Fruit fly (Drosophila melanogaster) whole organism, prepupa: Measurements from ENCODE around the gene drn.
A peak's percentile ranks its signal among the peaks of the same experiment; 100 is the strongest.

Experiments
- Blimp-1 ChIP-seq: fragments of 200-800 bp; sonication (Bioruptor generic); optimal IDR thresholded peaks from 3 replicates; lab custom pipeline; 2017; ENCODE audit warnings: missing biosample characterization, missing genetic modification characterization, mild to moderate bottlenecking, moderate library complexity, missing genetic modification reagents
- CG10631 ChIP-seq: fragments of 200-800 bp; sonication (Bioruptor generic); optimal IDR thresholded peaks from 2 replicates; lab custom pipeline; 2016; ENCODE audit warnings: missing biosample characterization, missing genetic modification characterization
- CG10669 ChIP-seq: fragments of 200-800 bp; sonication (Bioruptor generic); optimal IDR thresholded peaks from 3 replicates; lab custom pipeline; 2018; ENCODE audit warnings: missing biosample characterization, mild to moderate bottlenecking, missing genetic modification characterization, moderate library complexity
- CG11294 ChIP-seq: fragments of 200-800 bp; sonication (Bioruptor generic); IDR thresholded peaks from 2 replicates; pipeline ENCODE4 v1.3.6; 2022; ENCODE audit warnings: missing biosample characterization, missing genetic modification characterization
- CG11762 ChIP-seq: fragments of 200-800 bp; sonication (Bioruptor generic); optimal IDR thresholded peaks from 3 replicates; lab custom pipeline; 2016; ENCODE audit warnings: missing biosample characterization, missing genetic modification characterization; ENCODE audit not compliant: insufficient read depth
- CG11902 ChIP-seq: fragments of 200-800 bp; sonication (Bioruptor generic); optimal IDR thresholded peaks from 3 replicates; lab custom pipeline; 2016; ENCODE audit warnings: missing biosample characterization, missing genetic modification characterization
- CG15336 ChIP-seq: fragments of 200-800 bp; sonication (Bioruptor generic); IDR thresholded peaks from 2 replicates; pipeline ENCODE4 v1.3.6; 2022; ENCODE audit warnings: missing biosample characterization, missing genetic modification characterization
- CG1621 ChIP-seq: fragments of 200-800 bp; sonication (Bioruptor generic); optimal IDR thresholded peaks from 3 replicates; lab custom pipeline; 2018; ENCODE audit warnings: missing biosample characterization, mild to moderate bottlenecking, missing genetic modification characterization
- CG3032 ChIP-seq: fragments of 200-800 bp; optimal IDR thresholded peaks from 2 replicates; lab custom pipeline; 2019; ENCODE audit warnings: missing biosample characterization, mild to moderate bottlenecking, missing genetic modification characterization, moderate library complexity
- CG31627 ChIP-seq: fragments of 200-800 bp; sonication (Bioruptor generic); optimal IDR thresholded peaks from 3 replicates; lab custom pipeline; 2016; ENCODE audit warnings: missing biosample characterization, missing genetic modification characterization
- CG34406 ChIP-seq: fragments of 200-800 bp; sonication (Bioruptor generic); optimal IDR thresholded peaks from 3 replicates; lab custom pipeline; 2016; ENCODE audit warnings: missing biosample characterization, missing genetic modification characterization
- CG3919 ChIP-seq: fragments of 200-800 bp; sonication (Bioruptor generic); optimal IDR thresholded peaks from 3 replicates; lab custom pipeline; 2016; ENCODE audit warnings: missing biosample characterization, missing genetic modification characterization
- CG4318 ChIP-seq: fragments of 200-800 bp; sonication (Bioruptor generic); optimal IDR thresholded peaks from 3 replicates; lab custom pipeline; 2017; ENCODE audit warnings: missing biosample characterization, mild to moderate bottlenecking, missing genetic modification characterization
- CG6163 ChIP-seq: fragments of 200-800 bp; sonication (Bioruptor generic); IDR thresholded peaks from 3 replicates; pipeline ENCODE4 v1.3.6; 2022; ENCODE audit warnings: missing biosample characterization, missing genetic modification characterization
- CG6792 ChIP-seq: fragments of 200-800 bp; sonication (Bioruptor generic); optimal IDR thresholded peaks from 3 replicates; lab custom pipeline; 2016; ENCODE audit warnings: missing biosample characterization, missing genetic modification characterization
- CG6808 ChIP-seq: fragments of 200-800 bp; sonication (Bioruptor generic); optimal IDR thresholded peaks from 3 replicates; lab custom pipeline; 2017; ENCODE audit warnings: missing biosample characterization, missing genetic modification characterization, mild to moderate bottlenecking, moderate library complexity, missing genetic modification reagents
- CG6854 ChIP-seq: fragments of 200-800 bp; sonication (Bioruptor generic); optimal IDR thresholded peaks from 2 replicates; lab custom pipeline; 2017; ENCODE audit warnings: missing biosample characterization, mild to moderate bottlenecking, missing genetic modification characterization
- CG7368 ChIP-seq: fragments of 200-800 bp; sonication (Bioruptor generic); optimal IDR thresholded peaks from 3 replicates; lab custom pipeline; 2016; ENCODE audit warnings: missing biosample characterization, missing genetic modification characterization
- CG8119 ChIP-seq: fragments of 200-800 bp; sonication (Bioruptor generic); IDR thresholded peaks from 3 replicates; pipeline ENCODE4 v1.3.6; 2022; ENCODE audit warnings: missing biosample characterization, missing genetic modification characterization
- CG8319 ChIP-seq: fragments of 200-800 bp; sonication (Bioruptor generic); optimal IDR thresholded peaks from 3 replicates; lab custom pipeline; 2016; ENCODE audit warnings: missing biosample characterization, missing genetic modification characterization
- CG8632 ChIP-seq: fragments of 200-800 bp; sonication (Bioruptor generic); optimal IDR thresholded peaks from 3 replicates; lab custom pipeline; 2016; ENCODE audit warnings: missing biosample characterization, missing genetic modification characterization
- Eip75B ChIP-seq: fragments of 200-800 bp; sonication (Bioruptor generic); optimal IDR thresholded peaks from 3 replicates; lab custom pipeline; 2016; ENCODE audit warnings: missing biosample characterization, missing genetic modification characterization
- Eip93F ChIP-seq: fragments of 200-800 bp; sonication (Bioruptor generic); optimal IDR thresholded peaks from 2 replicates; lab custom pipeline; 2016; ENCODE audit warnings: missing biosample characterization, mild to moderate bottlenecking, missing genetic modification characterization
- Ets21C ChIP-seq: fragments of 200-800 bp; sonication (Bioruptor generic); optimal IDR thresholded peaks from 3 replicates; lab custom pipeline; 2016; ENCODE audit warnings: missing biosample characterization, missing genetic modification characterization
- Ets96B ChIP-seq: fragments of 200-800 bp; optimal IDR thresholded peaks from 2 replicates; lab custom pipeline; 2019; ENCODE audit warnings: missing biosample characterization, mild to moderate bottlenecking, missing genetic modification characterization, moderate library complexity
- Gug ChIP-seq: fragments of 200-800 bp; sonication (Bioruptor generic); IDR thresholded peaks from 2 replicates; pipeline ENCODE4 v1.3.6; 2022; ENCODE audit warnings: missing biosample characterization, missing genetic modification characterization
- Hr39 ChIP-seq: fragments of 200-800 bp; sonication (Bioruptor generic); optimal IDR thresholded peaks from 2 replicates; lab custom pipeline; 2016; ENCODE audit warnings: missing biosample characterization, missing genetic modification characterization
- Hr4 ChIP-seq: fragments of 200-800 bp; sonication (Bioruptor generic); optimal IDR thresholded peaks from 3 replicates; lab custom pipeline; 2016; ENCODE audit warnings: missing biosample characterization, missing genetic modification characterization
- Met ChIP-seq: fragments of 200-800 bp; sonication (Bioruptor generic); optimal IDR thresholded peaks from 3 replicates; lab custom pipeline; 2016; ENCODE audit warnings: missing biosample characterization, missing genetic modification characterization
- OdsH ChIP-seq: fragments of 200-800 bp; sonication (Bioruptor generic); optimal IDR thresholded peaks from 3 replicates; lab custom pipeline; 2016; ENCODE audit warnings: missing biosample characterization, missing genetic modification characterization
- Smox ChIP-seq: fragments of 200-800 bp; sonication (Bioruptor generic); optimal IDR thresholded peaks from 3 replicates; lab custom pipeline; 2016; ENCODE audit warnings: missing biosample characterization, missing genetic modification characterization
- Sox102F ChIP-seq: fragments of 200-800 bp; sonication (Bioruptor generic); optimal IDR thresholded peaks from 2 replicates; lab custom pipeline; 2016; ENCODE audit warnings: missing biosample characterization, mild to moderate bottlenecking, missing genetic modification characterization
- cyc ChIP-seq: fragments of 200-800 bp; sonication (Bioruptor generic); optimal IDR thresholded peaks from 3 replicates; lab custom pipeline; 2016; ENCODE audit warnings: missing biosample characterization, missing genetic modification characterization
- dsx ChIP-seq: fragments of 200-800 bp; optimal IDR thresholded peaks from 3 replicates; lab custom pipeline; 2019; ENCODE audit warnings: missing biosample characterization, mild to moderate bottlenecking, missing genetic modification characterization, moderate library complexity; ENCODE audit not compliant: poor library complexity, severe bottlenecking
- fd59A ChIP-seq: fragments of 200-800 bp; sonication (Bioruptor generic); optimal IDR thresholded peaks from 2 replicates; lab custom pipeline; 2017; ENCODE audit warnings: missing biosample characterization, mild to moderate bottlenecking, missing genetic modification characterization, missing genetic modification reagents
- fd85E ChIP-seq: fragments of 200-800 bp; sonication (Bioruptor generic); optimal IDR thresholded peaks from 3 replicates; lab custom pipeline; 2016; ENCODE audit warnings: missing biosample characterization, missing genetic modification characterization
- fkh ChIP-seq: fragments of 200-800 bp; sonication (Bioruptor generic); optimal IDR thresholded peaks from 3 replicates; lab custom pipeline; 2017; ENCODE audit warnings: missing biosample characterization, mild to moderate bottlenecking, missing genetic modification characterization, moderate library complexity
- lz ChIP-seq: fragments of 200-800 bp; sonication (Bioruptor generic); optimal IDR thresholded peaks from 3 replicates; lab custom pipeline; 2016; ENCODE audit warnings: missing biosample characterization, missing genetic modification characterization
- pdm3 ChIP-seq: fragments of 200-800 bp; sonication (Bioruptor generic); optimal IDR thresholded peaks from 3 replicates; lab custom pipeline; 2016; ENCODE audit warnings: missing biosample characterization, missing genetic modification characterization
- spab ChIP-seq: fragments of 200-800 bp; sonication (Bioruptor generic); optimal IDR thresholded peaks from 2 replicates; lab custom pipeline; 2017; ENCODE audit warnings: missing biosample characterization, mild to moderate bottlenecking, missing genetic modification characterization, missing genetic modification reagents
- ss ChIP-seq, 2 experiments: fragments of 200-800 bp; sonication (Bioruptor generic); optimal IDR thresholded peaks; 2 replicates in 1 of 2; 3 replicates in 1 of 2; lab custom pipeline; 2017 to 2018; ENCODE audit warnings: mild to moderate bottlenecking in 2 of 2, missing biosample characterization in 2 of 2, missing genetic modification characterization in 2 of 2, moderate library complexity in 1 of 2
- svp ChIP-seq: fragments of 200-800 bp; sonication (Bioruptor generic); peaks from one replicate; lab custom pipeline; 2016; ENCODE audit warnings: missing biosample characterization, missing genetic modification characterization
- topi ChIP-seq: fragments of 200-800 bp; sonication (Bioruptor generic); optimal IDR thresholded peaks from 3 replicates; lab custom pipeline; 2016; ENCODE audit warnings: missing biosample characterization, missing genetic modification characterization
- vri ChIP-seq: fragments of 200-800 bp; sonication (Bioruptor generic); optimal IDR thresholded peaks from 3 replicates; lab custom pipeline; 2016; ENCODE audit warnings: missing biosample characterization, mild to moderate bottlenecking, missing genetic modification characterization

The drn gene

dm6 chr3R:9347702-9348378, 7.8 kb downstream of the drn start (continued):
- TF ChIP-seq CG3919 (peak; percentile 92), fd59A (GFP tag; lab: Kevin White, UChicago) (peak; percentile 89), CG6854 (GFP tag; lab: Kevin White, UChicago) (peak; percentile 36), Ets96B (tag; lab: Kevin White, UChicago) (peak; percentile 94), Eip75B (GFP tag; lab: Kevin White, UChicago) (peak; percentile 90), Smox (GFP tag; lab: Kevin White, UChicago) (peak; percentile 80), CG6163 (GFP tag; lab: Robert Waterston, UW) (peak; percentile 90), fkh (GFP tag; lab: Kevin White, UChicago) (no peak), CG11762 (GFP tag; lab: Kevin White, UChicago) (peak; percentile 89), Eip93F (GFP tag; lab: Kevin White, UChicago) (no peak), CG4318 (GFP tag; lab: Kevin White, UChicago) (peak; percentile 74), CG8319 (peak; percentile 85), Sox102F (GFP tag; lab: Kevin White, UChicago) (peak; percentile 82), CG10669 (peak; percentile 91), fd85E (GFP tag; lab: Kevin White, UChicago) (peak; percentile 75), Gug (peak; percentile 82), Met (GFP tag; lab: Kevin White, UChicago) (peak; percentile 88), ss (GFP tag; optimal IDR thresholded peaks at IDR 0.05; lab: Kevin White, UChicago) (peak; percentile 78 to 90), CG34406 (GFP tag; lab: Kevin White, UChicago) (peak; percentile 90), CG7368 (GFP tag; lab: Kevin White, UChicago) (peak; percentile 87), OdsH (GFP tag; lab: Kevin White, UChicago) (peak; percentile 91), CG3032 (tag; lab: Kevin White, UChicago) (peak; percentile 89), Hr4 (GFP tag; lab: Kevin White, UChicago) (peak; percentile 92), CG6792 (peak; percentile 89), CG1621 (tag; lab: Kevin White, UChicago) (peak; percentile 89), CG31627 (peak; percentile 77), lz (GFP tag; lab: Kevin White, UChicago) (peak; percentile 84), Blimp-1 (GFP tag; lab: Kevin White, UChicago) (no peak)

- TF ChIP-seq Blimp-1 (GFP tag; lab: Kevin White, UChicago), result peak; percentile 88
- peak; percentile 47 for TF ChIP-seq svp (GFP tag; lab: Kevin White, UChicago)
- TF ChIP-seq CG8119 (GFP tag; lab: Robert Waterston, UW), result 0 out of 3 replicates have a peak, but pooled peaks have one; percentile 11
- TF ChIP-seq CG11294 (GFP tag; lab: Robert Waterston, UW), result no peak
- TF ChIP-seq Ets21C, result no peak
- peak; percentile 11 for TF ChIP-seq dsx (GFP tag; lab: Kevin White, UChicago)
- TF ChIP-seq ss (GFP tag; optimal IDR thresholded peaks at IDR 0.05; lab: Kevin White, UChicago), result peak in 1 of 2 experiments; percentile 24
- peak; percentile 54 for TF ChIP-seq Eip93F (GFP tag; lab: Kevin White, UChicago)
These were observed 8.3 kb downstream of the drn start for dm6 chr3R:9348379-9348721.

dm6 chr3R:9349267-9349820, 9.3 kb downstream of the drn start:
- peak; percentile 3 for TF ChIP-seq CG10631 (GFP tag; lab: Kevin White, UChicago)
- TF ChIP-seq CG11902 (GFP tag; lab: Kevin White, UChicago), result no peak
- no peak for TF ChIP-seq CG15336 (GFP tag; lab: Robert Waterston, UW)
- TF ChIP-seq CG11762 (GFP tag; lab: Kevin White, UChicago), result no peak
- TF ChIP-seq fd85E (GFP tag; lab: Kevin White, UChicago), result no peak
- no peak for TF ChIP-seq CG6163 (GFP tag; lab: Robert Waterston, UW)
- TF ChIP-seq Hr39 (GFP tag; lab: Kevin White, UChicago), result peak; percentile 33
- TF ChIP-seq Ets21C, result no peak
- TF ChIP-seq CG6808 (GFP tag; lab: Kevin White, UChicago), result peak; percentile 40
- peak; percentile 22 for TF ChIP-seq lz (GFP tag; lab: Kevin White, UChicago)
- TF ChIP-seq CG34406 (GFP tag; lab: Kevin White, UChicago), result no peak
- TF ChIP-seq vri, result peak; percentile 27
- peak; percentile 33 for TF ChIP-seq CG31627
- no peak for TF ChIP-seq CG6854 (GFP tag; lab: Kevin White, UChicago)
- TF ChIP-seq CG8632 (GFP tag; lab: Kevin White, UChicago), result no peak
- no peak for TF ChIP-seq Hr4 (GFP tag; lab: Kevin White, UChicago)
- TF ChIP-seq svp (GFP tag; lab: Kevin White, UChicago), result peak; percentile 74
- TF ChIP-seq spab (GFP tag; lab: Kevin White, UChicago), result peak; percentile 10
- no peak for TF ChIP-seq Eip93F (GFP tag; lab: Kevin White, UChicago)
- no peak for TF ChIP-seq CG7368 (GFP tag; lab: Kevin White, UChicago)
- TF ChIP-seq CG11294 (GFP tag; lab: Robert Waterston, UW), result no peak
- TF ChIP-seq cyc (GFP tag; lab: Kevin White, UChicago), result peak; percentile 25
- peak; percentile 18 for TF ChIP-seq topi (GFP tag; lab: Kevin White, UChicago)
- no peak for TF ChIP-seq pdm3
